Fruit fly (Drosophila melanogaster): ENCODE measurements around the gene CG31321.

CG31321 gene

DNA sequence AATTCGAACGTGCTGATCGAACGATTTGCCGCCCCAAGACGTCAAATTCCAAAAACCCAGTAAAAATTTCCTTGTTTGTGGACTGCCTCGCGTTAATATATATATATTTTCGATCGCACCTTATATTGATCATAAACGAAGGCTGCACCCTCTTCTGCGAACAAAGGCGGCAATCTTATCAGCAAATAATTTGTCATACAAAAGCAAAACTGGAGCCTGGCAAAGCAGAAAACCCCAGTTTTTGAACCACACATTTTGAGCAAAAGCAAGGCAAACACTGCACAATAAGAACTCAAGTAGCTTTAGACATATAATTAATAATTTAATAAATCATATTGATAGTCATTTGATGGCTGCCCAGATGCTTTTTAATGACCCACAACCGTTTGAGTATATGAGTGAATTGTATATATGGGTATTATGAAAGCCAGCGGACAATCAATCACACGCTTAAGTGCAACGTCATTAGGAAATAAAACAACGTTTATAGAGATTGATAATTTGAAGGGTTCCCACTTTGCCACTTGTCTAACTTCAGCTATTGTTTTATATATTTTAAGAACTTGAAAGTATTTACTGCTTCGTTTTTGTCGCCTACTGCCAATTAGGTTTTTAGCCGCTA lies 15.7 kb upstream of the CG31321 start:
- TF ChIP-seq Abd-B (GFP tag; optimal IDR thresholded peaks at IDR 0.05) (no peak), brk (GFP tag; optimal IDR thresholded peaks at IDR 0.05) (peak; percentile 6), Rel (GFP tag; optimal IDR thresholded peaks at IDR 0.05) (no peak), Rel (tag; optimal IDR thresholded peaks at IDR 0.05) (peak; percentile 94), Vsx2 (GFP tag; optimal IDR thresholded peaks at IDR 0.05; ENCODE audit: partially characterized antibody) (no peak), h (GFP tag; optimal IDR thresholded peaks at IDR 0.05) (peak; percentile 15)

- no peak for TF ChIP-seq Hr78 (GFP tag; optimal IDR thresholded peaks at IDR 0.05)
- TF ChIP-seq brk (GFP tag; optimal IDR thresholded peaks at IDR 0.05) = no peak
- no peak for TF ChIP-seq Dif (GFP tag; optimal IDR thresholded peaks at IDR 0.05; ENCODE audit: partially characterized antibody)
- no peak for TF ChIP-seq ey (GFP tag; optimal IDR thresholded peaks at IDR 0.05)
- no peak for TF ChIP-seq Jra (GFP tag; optimal IDR thresholded peaks at IDR 0.05)
- no peak for TF ChIP-seq Mio (GFP tag; optimal IDR thresholded peaks at IDR 0.05)
- TF ChIP-seq Vsx2 (GFP tag; optimal IDR thresholded peaks at IDR 0.05; ENCODE audit: partially characterized antibody) = no peak
- TF ChIP-seq woc (GFP tag; optimal IDR thresholded peaks at IDR 0.05) = no peak
- TF ChIP-seq Hr83 (GFP tag; optimal IDR thresholded peaks at IDR 0.05; ENCODE audit: poor library complexity, severe bottlenecking) = no peak
- TF ChIP-seq GATAd (GFP tag; optimal IDR thresholded peaks at IDR 0.05) = no peak
- TF ChIP-seq br (GFP tag; optimal IDR thresholded peaks at IDR 0.05) = no peak
- TF ChIP-seq sv (GFP tag; optimal IDR thresholded peaks at IDR 0.05) = no peak
- TF ChIP-seq usp (GFP tag; optimal IDR thresholded peaks at IDR 0.05) = no peak
- TF ChIP-seq CG32264 (GFP tag; optimal IDR thresholded peaks at IDR 0.05) = no peak
- no peak for TF ChIP-seq dmrt93B (GFP tag; optimal IDR thresholded peaks at IDR 0.05)
- no peak for TF ChIP-seq jim (GFP tag; optimal IDR thresholded peaks at IDR 0.05)
- no peak for TF ChIP-seq HLH106 (tag; optimal IDR thresholded peaks at IDR 0.05)
- TF ChIP-seq Rel (GFP tag; optimal IDR thresholded peaks at IDR 0.05) = no peak
- TF ChIP-seq Rel (tag; optimal IDR thresholded peaks at IDR 0.05) = no peak
- no peak for TF ChIP-seq fru (GFP tag; optimal IDR thresholded peaks at IDR 0.05)
- TF ChIP-seq pan (optimal IDR thresholded peaks at IDR 0.05) = no peak
These were observed 14.0 kb upstream of the CG31321 start for dm6 chr3R:14296126-14296525.

DNA sequence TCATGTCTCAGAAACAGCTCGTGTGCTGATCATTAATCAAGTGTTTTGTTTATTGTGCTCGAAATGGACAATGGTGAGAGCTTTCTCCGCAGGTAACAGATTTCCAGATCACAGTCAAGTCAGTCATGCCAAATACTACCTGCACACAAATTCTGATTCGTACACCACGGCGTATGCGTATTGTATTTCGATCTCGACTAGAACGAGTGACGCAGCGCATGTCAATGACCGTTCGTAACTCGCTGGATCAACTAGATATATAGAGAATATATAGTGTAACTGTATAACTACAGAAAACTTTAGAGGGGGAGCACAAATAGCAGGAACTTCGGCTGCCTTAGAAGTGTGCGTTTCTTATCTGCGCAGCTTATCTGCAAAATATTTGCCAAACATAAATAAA lies 13.5 kb upstream of the CG31321 start:
- TF ChIP-seq Rel (GFP tag; optimal IDR thresholded peaks at IDR 0.05) (no peak), Rel (tag; optimal IDR thresholded peaks at IDR 0.05) (no peak), pan (optimal IDR thresholded peaks at IDR 0.05) (no peak), psq (GFP tag; optimal IDR thresholded peaks at IDR 0.05) (no peak), dl (GFP tag; optimal IDR thresholded peaks at IDR 0.05; ENCODE audit: insufficient read depth in 1 of 2, partially characterized antibody in 2 of 2) (no peak), OdsH (GFP tag; optimal IDR thresholded peaks at IDR 0.05) (no peak), N (GFP tag; optimal IDR thresholded peaks at IDR 0.05) (no peak), jim (GFP tag; optimal IDR thresholded peaks at IDR 0.05) (no peak), Dfd (GFP tag; optimal IDR thresholded peaks at IDR 0.05) (no peak), br (GFP tag; optimal IDR thresholded peaks at IDR 0.05) (no peak), ey (GFP tag; optimal IDR thresholded peaks at IDR 0.05) (no peak), usp (GFP tag; optimal IDR thresholded peaks at IDR 0.05) (no peak)

DNA sequence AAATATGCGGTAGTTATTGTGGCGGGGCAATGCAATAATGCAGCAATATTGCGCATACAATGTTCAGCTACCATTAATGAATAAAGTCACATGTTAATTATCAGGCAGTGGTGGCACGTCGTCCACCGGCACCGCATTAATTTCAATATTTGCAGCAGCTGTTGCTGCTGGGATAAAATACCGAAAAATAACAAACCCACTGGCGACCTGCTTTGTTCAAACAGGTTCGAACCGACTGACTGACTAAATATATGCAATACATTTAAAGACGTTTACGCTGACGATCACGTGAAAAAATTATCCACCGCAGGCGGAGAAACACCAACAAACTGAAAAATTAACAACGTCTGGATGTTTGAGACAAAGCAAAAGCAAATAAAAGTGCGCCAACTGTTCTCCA lies 12.7 kb upstream of the CG31321 start:
- TF ChIP-seq sv (GFP tag; optimal IDR thresholded peaks at IDR 0.05) (no peak), usp (GFP tag; optimal IDR thresholded peaks at IDR 0.05) (no peak), Hr83 (GFP tag; optimal IDR thresholded peaks at IDR 0.05; ENCODE audit: poor library complexity, severe bottlenecking) (no peak), brk (GFP tag; optimal IDR thresholded peaks at IDR 0.05) (no peak), Jra (GFP tag; optimal IDR thresholded peaks at IDR 0.05) (no peak), sage (GFP tag; optimal IDR thresholded peaks at IDR 0.05) (no peak), jim (GFP tag; optimal IDR thresholded peaks at IDR 0.05) (no peak), CrebA (GFP tag; optimal IDR thresholded peaks at IDR 0.05; ENCODE audit: borderline replicate concordance) (no peak), tai (GFP tag; optimal IDR thresholded peaks at IDR 0.05) (no peak), Sp1 (GFP tag; optimal IDR thresholded peaks at IDR 0.05) (no peak), CG9705 (GFP tag; optimal IDR thresholded peaks at IDR 0.05) (no peak), Vsx2 (GFP tag; optimal IDR thresholded peaks at IDR 0.05; ENCODE audit: partially characterized antibody) (no peak), Abd-B (GFP tag; optimal IDR thresholded peaks at IDR 0.05) (no peak), Rel (GFP tag; optimal IDR thresholded peaks at IDR 0.05) (no peak), Rel (tag; optimal IDR thresholded peaks at IDR 0.05) (no peak), GATAd (GFP tag; optimal IDR thresholded peaks at IDR 0.05) (no peak), Mio (GFP tag; optimal IDR thresholded peaks at IDR 0.05) (no peak), HLH106 (tag; optimal IDR thresholded peaks at IDR 0.05) (no peak)

Measured in whole organism, wandering third instar larva.